Fruit fly (Drosophila melanogaster) whole organism, adult: Measurements from ENCODE around the gene HLH3B.

ENCODE experiments used
- CG11617 ChIP-seq: fragments of 200-800 bp; sonication (Bioruptor generic); optimal IDR thresholded peaks from 2 replicates; lab custom pipeline; 2017; ENCODE audit warnings: mild to moderate bottlenecking, missing biosample characterization, missing genetic modification reagents, missing genetic modification characterization
- CG12768 ChIP-seq: fragments of 200-800 bp; sonication (Bioruptor generic); optimal IDR thresholded peaks from 2 replicates; lab custom pipeline; 2017; ENCODE audit warnings: missing biosample characterization, missing genetic modification characterization, mild to moderate bottlenecking, moderate library complexity, missing genetic modification reagents
- CG14711 ChIP-seq: fragments of 200-800 bp; sonication (Bioruptor generic); optimal IDR thresholded peaks from 2 replicates; lab custom pipeline; 2018; ENCODE audit warnings: missing biosample characterization, mild to moderate bottlenecking, missing genetic modification characterization, moderate library complexity
- CG1620 ChIP-seq: fragments of 200-800 bp; sonication (Bioruptor generic); optimal IDR thresholded peaks from 2 replicates; lab custom pipeline; 2016; ENCODE audit warnings: missing biosample characterization, missing genetic modification characterization
- CG33017 ChIP-seq: fragments of 200-800 bp; sonication (Bioruptor generic); optimal IDR thresholded peaks from 2 replicates; lab custom pipeline; 2018; ENCODE audit warnings: missing biosample characterization, mild to moderate bottlenecking, missing genetic modification characterization, moderate library complexity
- CG5204 ChIP-seq: fragments of 200-800 bp; sonication (Bioruptor generic); optimal IDR thresholded peaks from 2 replicates; lab custom pipeline; 2016; ENCODE audit warnings: missing biosample characterization, missing genetic modification characterization
- CG7045 ChIP-seq: fragments of 200-800 bp; sonication (Bioruptor generic); optimal IDR thresholded peaks from 2 replicates; lab custom pipeline; 2017; ENCODE audit warnings: missing biosample characterization, mild to moderate bottlenecking, missing genetic modification characterization
- CG7101 ChIP-seq: fragments of 200-800 bp; sonication (Bioruptor generic); optimal IDR thresholded peaks from 2 replicates; lab custom pipeline; 2018; ENCODE audit warnings: missing biosample characterization, mild to moderate bottlenecking, missing genetic modification characterization, moderate library complexity
- Clk ChIP-seq: fragments of 200-800 bp; sonication (Bioruptor generic); optimal IDR thresholded peaks from 2 replicates; lab custom pipeline; 2017; ENCODE audit warnings: missing biosample characterization, missing genetic modification characterization
- Crg-1 ChIP-seq: fragments of 200-800 bp; sonication (Bioruptor generic); optimal IDR thresholded peaks from 2 replicates; lab custom pipeline; 2016; ENCODE audit warnings: missing biosample characterization, missing genetic modification characterization
- Hr96 ChIP-seq: fragments of 200-800 bp; sonication (Bioruptor generic); optimal IDR thresholded peaks from 2 replicates; lab custom pipeline; 2016; ENCODE audit warnings: missing biosample characterization, missing genetic modification characterization
- Mnt ChIP-seq: fragments of 200-800 bp; sonication (Bioruptor generic); optimal IDR thresholded peaks from 2 replicates; lab custom pipeline; 2016; ENCODE audit warnings: missing biosample characterization, mild to moderate bottlenecking, missing genetic modification characterization
- bab1 ChIP-seq: fragments of 200-800 bp; sonication (Bioruptor generic); optimal IDR thresholded peaks from 3 replicates; lab custom pipeline; 2019; ENCODE audit warnings: missing biosample characterization, mild to moderate bottlenecking, missing genetic modification characterization, moderate library complexity
- cic ChIP-seq: fragments of 200-800 bp; sonication (Bioruptor generic); optimal IDR thresholded peaks from 2 replicates; lab custom pipeline; 2017; ENCODE audit warnings: missing biosample characterization, mild to moderate bottlenecking, missing genetic modification characterization, moderate library complexity
- cnc ChIP-seq, 2 experiments: fragments of >200 bp; optimal IDR thresholded peaks; 2 replicates each; lab custom pipeline; 2017
- kay ChIP-seq: fragments of 200-800 bp; sonication (Bioruptor generic); peaks from one replicate; lab custom pipeline; 2016; ENCODE audit warnings: missing biosample characterization, missing genetic modification characterization, borderline replicate concordance
- ovo ChIP-seq: fragments of 200-800 bp; sonication (Bioruptor generic); optimal IDR thresholded peaks from 2 replicates; lab custom pipeline; 2016; ENCODE audit warnings: missing biosample characterization, missing genetic modification characterization
- pad ChIP-seq: fragments of 200-800 bp; sonication (Bioruptor generic); optimal IDR thresholded peaks from 3 replicates; lab custom pipeline; 2017; ENCODE audit warnings: missing biosample characterization, missing genetic modification characterization, mild to moderate bottlenecking, moderate library complexity, missing genetic modification reagents
- tj ChIP-seq: fragments of 200-800 bp; sonication (Bioruptor generic); optimal IDR thresholded peaks from 3 replicates; lab custom pipeline; 2017; ENCODE audit warnings: missing biosample characterization, mild to moderate bottlenecking, missing genetic modification characterization, moderate library complexity
- toe ChIP-seq: fragments of 200-800 bp; sonication (Bioruptor generic); optimal IDR thresholded peaks from 2 replicates; lab custom pipeline; 2016; ENCODE audit warnings: missing biosample characterization, missing genetic modification characterization

The HLH3B gene

dm6 chrX:2658258-2658853 lies 23.2 kb downstream of the HLH3B start:
- TF ChIP-seq ovo, result no peak
- TF ChIP-seq cic, result peak; percentile 71
- no peak for TF ChIP-seq CG14711
- peak; percentile 34 for TF ChIP-seq bab1 (GFP tag; lab: Kevin White, UChicago)
- peak; percentile 94 for TF ChIP-seq tj (GFP tag; lab: Kevin White, UChicago)
- no peak for TF ChIP-seq toe (GFP tag; lab: Kevin White, UChicago)
- no peak for TF ChIP-seq CG33017 (tag; lab: Kevin White, UChicago)
- no peak for TF ChIP-seq Hr96 (GFP tag; lab: Kevin White, UChicago)
- peak; percentile 10 for TF ChIP-seq CG7101 (tag; lab: Kevin White, UChicago)
- no peak for TF ChIP-seq CG5204
- TF ChIP-seq cnc (optimal IDR thresholded peaks at IDR 0.05; lab: Kevin White, UChicago), result no peak
- TF ChIP-seq Clk (GFP tag; lab: Kevin White, UChicago), result no peak
- no peak for TF ChIP-seq CG12768 (GFP tag; lab: Kevin White, UChicago)
- peak; percentile 79 for TF ChIP-seq Mnt (GFP tag; lab: Kevin White, UChicago)
- TF ChIP-seq CG1620 (GFP tag; lab: Kevin White, UChicago), result no peak
- TF ChIP-seq kay (GFP tag; lab: Kevin White, UChicago), result peak; percentile 62
- peak; percentile 78 for TF ChIP-seq pad (GFP tag; lab: Kevin White, UChicago)
- no peak for TF ChIP-seq Crg-1 (GFP tag; lab: Kevin White, UChicago)
- TF ChIP-seq CG7045 (GFP tag; lab: Kevin White, UChicago), result no peak
- no peak for TF ChIP-seq CG11617 (GFP tag; lab: Kevin White, UChicago)

dm6 chrX:2657220-2657619 lies 24.3 kb downstream of the HLH3B start:
- TF ChIP-seq pad (GFP tag; lab: Kevin White, UChicago), result no peak
- TF ChIP-seq kay (GFP tag; lab: Kevin White, UChicago), result peak; percentile 68

dm6 chrX:2655998-2656397 lies 25.5 kb downstream of the HLH3B start:
- TF ChIP-seq ovo (no peak), pad (GFP tag; lab: Kevin White, UChicago) (no peak), CG11617 (GFP tag; lab: Kevin White, UChicago) (no peak), Mnt (GFP tag; lab: Kevin White, UChicago) (no peak), toe (GFP tag; lab: Kevin White, UChicago) (no peak), CG33017 (tag; lab: Kevin White, UChicago) (no peak), kay (GFP tag; lab: Kevin White, UChicago) (no peak), CG7101 (tag; lab: Kevin White, UChicago) (no peak)

dm6 chrX:2655479-2655878 lies 26.0 kb downstream of the HLH3B start:
- no peak for TF ChIP-seq toe (GFP tag; lab: Kevin White, UChicago)
- TF ChIP-seq cnc (optimal IDR thresholded peaks at IDR 0.05; lab: Kevin White, UChicago), result no peak
- no peak for TF ChIP-seq CG1620 (GFP tag; lab: Kevin White, UChicago)
- no peak for TF ChIP-seq Mnt (GFP tag; lab: Kevin White, UChicago)
- no peak for TF ChIP-seq CG7101 (tag; lab: Kevin White, UChicago)
- no peak for TF ChIP-seq CG7045 (GFP tag; lab: Kevin White, UChicago)
- TF ChIP-seq kay (GFP tag; lab: Kevin White, UChicago), result no peak

dm6 chrX:2653533-2654296 lies 27.8 kb downstream of the HLH3B start:
- TF ChIP-seq tj (GFP tag; lab: Kevin White, UChicago), result peak; percentile 14
- no peak for TF ChIP-seq pad (GFP tag; lab: Kevin White, UChicago)
- no peak for TF ChIP-seq CG7045 (GFP tag; lab: Kevin White, UChicago)
- TF ChIP-seq cic, result peak; percentile 49
- no peak for TF ChIP-seq CG1620 (GFP tag; lab: Kevin White, UChicago)
- TF ChIP-seq Mnt (GFP tag; lab: Kevin White, UChicago), result peak; percentile 18
- TF ChIP-seq kay (GFP tag; lab: Kevin White, UChicago), result peak; percentile 55

- TF ChIP-seq kay (GFP tag; lab: Kevin White, UChicago), result peak; percentile 74
- TF ChIP-seq cic, result peak; percentile 12
- no peak for TF ChIP-seq cnc (optimal IDR thresholded peaks at IDR 0.05; lab: Kevin White, UChicago)
Measured at dm6 chrX:2652124-2652923, 29.2 kb downstream of the HLH3B start.
